Fruit fly (Drosophila melanogaster) whole organism, pupa: ENCODE results near the gene Rpn7.

Experiments
- CG10348 ChIP-seq: fragments of 200-800 bp; sonication (Bioruptor generic); IDR thresholded peaks from 2 replicates; pipeline ENCODE4 v1.3.6; 2022; ENCODE audit warnings: missing biosample characterization, missing genetic modification characterization
- CG12605 ChIP-seq: fragments of 200-800 bp; sonication (Bioruptor generic); IDR thresholded peaks from 2 replicates; pipeline ENCODE4 v1.3.6; 2022; ENCODE audit warnings: missing biosample characterization, missing genetic modification characterization
- CG13204 ChIP-seq: fragments of 200-800 bp; sonication (Bioruptor generic); optimal IDR thresholded peaks from 2 replicates; lab custom pipeline; 2018; ENCODE audit warnings: missing biosample characterization, mild to moderate bottlenecking, missing genetic modification characterization, moderate library complexity
- CG14655 ChIP-seq: fragments of 200-800 bp; sonication (Bioruptor generic); optimal IDR thresholded peaks from 3 replicates; lab custom pipeline; 2017; ENCODE audit warnings: mild to moderate bottlenecking, missing biosample characterization, missing genetic modification reagents, missing genetic modification characterization
- CG15710 ChIP-seq: fragments of 200-800 bp; sonication (Bioruptor generic); optimal IDR thresholded peaks from 2 replicates; lab custom pipeline; 2018; ENCODE audit warnings: missing biosample characterization, mild to moderate bottlenecking, missing genetic modification characterization, moderate library complexity
- CG17806 ChIP-seq: fragments of 200-800 bp; sonication (Bioruptor generic); optimal IDR thresholded peaks from 2 replicates; lab custom pipeline; 2018; ENCODE audit warnings: missing biosample characterization, mild to moderate bottlenecking, missing genetic modification characterization, moderate library complexity
- CG32121 ChIP-seq: fragments of 200-800 bp; sonication (Bioruptor generic); IDR thresholded peaks from 2 replicates; pipeline ENCODE4 v1.3.6; 2022; ENCODE audit warnings: missing biosample characterization, missing genetic modification characterization
- CG34367 ChIP-seq: fragments of 200-800 bp; sonication (Bioruptor generic); optimal IDR thresholded peaks from 2 replicates; lab custom pipeline; 2018; ENCODE audit warnings: missing biosample characterization, mild to moderate bottlenecking, missing genetic modification characterization
- CG4496 ChIP-seq: fragments of 200-800 bp; sonication (Bioruptor generic); IDR thresholded peaks from 3 replicates; pipeline ENCODE4 v1.3.6; 2022; ENCODE audit warnings: missing biosample characterization, missing genetic modification characterization
- CG8159 ChIP-seq: fragments of 200-800 bp; sonication (Bioruptor generic); optimal IDR thresholded peaks from 3 replicates; lab custom pipeline; 2018; ENCODE audit warnings: missing biosample characterization, mild to moderate bottlenecking, missing genetic modification characterization, moderate library complexity
- CG8301 ChIP-seq: fragments of 200-800 bp; sonication (Bioruptor generic); optimal IDR thresholded peaks from 2 replicates; lab custom pipeline; 2018; ENCODE audit warnings: missing biosample characterization, mild to moderate bottlenecking, missing genetic modification characterization
- CG9948 ChIP-seq: fragments of 200-800 bp; sonication (Bioruptor generic); optimal IDR thresholded peaks from 2 replicates; lab custom pipeline; 2018; ENCODE audit warnings: missing biosample characterization, mild to moderate bottlenecking, missing genetic modification characterization, moderate library complexity
- D1 ChIP-seq: fragments of 200-800 bp; sonication (Bioruptor generic); optimal IDR thresholded peaks from 2 replicates; lab custom pipeline; 2018; ENCODE audit warnings: missing biosample characterization, mild to moderate bottlenecking, missing genetic modification characterization, moderate library complexity
- EcR ChIP-seq: fragments of 200-800 bp; sonication (Bioruptor generic); optimal IDR thresholded peaks from 3 replicates; lab custom pipeline; 2019; ENCODE audit warnings: missing biosample characterization, missing genetic modification characterization, mild to moderate bottlenecking, moderate library complexity, missing genetic modification reagents
- Ets98B ChIP-seq: fragments of 200-800 bp; sonication (Bioruptor generic); IDR thresholded peaks from 2 replicates; pipeline ENCODE4 v1.3.6; 2022; ENCODE audit warnings: missing biosample characterization, missing genetic modification characterization
- Pif1A ChIP-seq: fragments of 200-800 bp; sonication (Bioruptor generic); optimal IDR thresholded peaks from 3 replicates; lab custom pipeline; 2016; ENCODE audit warnings: missing biosample characterization, missing genetic modification characterization
- Pif1B ChIP-seq: fragments of 200-800 bp; sonication (Bioruptor generic); optimal IDR thresholded peaks from 3 replicates; lab custom pipeline; 2016; ENCODE audit warnings: missing biosample characterization, missing genetic modification characterization
- Snoo ChIP-seq: fragments of 200-800 bp; sonication (Bioruptor generic); optimal IDR thresholded peaks from 3 replicates; lab custom pipeline; 2017; ENCODE audit warnings: missing biosample characterization, mild to moderate bottlenecking, missing genetic modification characterization, inconsistent platforms
- fd96Ca ChIP-seq: fragments of 200-800 bp; sonication (Bioruptor generic); IDR thresholded peaks from 3 replicates; pipeline ENCODE4 v1.3.6; 2022; ENCODE audit warnings: missing biosample characterization, missing genetic modification characterization
- gl ChIP-seq: fragments of 200-800 bp; sonication (Bioruptor generic); optimal IDR thresholded peaks from 2 replicates; lab custom pipeline; 2018; ENCODE audit warnings: missing biosample characterization, mild to moderate bottlenecking, missing genetic modification characterization
- rn ChIP-seq: fragments of 200-800 bp; sonication (Bioruptor generic); IDR thresholded peaks from 2 replicates; pipeline ENCODE4 v1.3.6; 2022; ENCODE audit warnings: missing biosample characterization, missing genetic modification characterization

The Rpn7 gene

dm6 chr3R:22467939-22468571, 6.2 kb upstream of the Rpn7 start, which contains the start of the genes CG5377 and Nrx-1:
TSS of gene CG5377 (minus strand) at chr3R:22468157.
TSS of gene Nrx-1 (plus strand) at chr3R:22468512.
- TF ChIP-seq gl (no peak), rn (GFP tag; lab: Robert Waterston, UW) (no peak), CG17806 (tag; lab: Kevin White, UChicago) (no peak), fd96Ca (GFP tag; lab: Robert Waterston, UW) (no peak), Pif1B (GFP tag; lab: Kevin White, UChicago) (no peak), CG9948 (tag; lab: Kevin White, UChicago) (no peak), Pif1A (GFP tag; lab: Kevin White, UChicago) (no peak), CG15710 (tag; lab: Kevin White, UChicago) (no peak), Ets98B (no peak), Snoo (no peak), CG8159 (no peak), CG12605 (GFP tag; lab: Robert Waterston, UW) (no peak)
- TF ChIP-seq, all 21 proteins: peak for 0

DNA sequence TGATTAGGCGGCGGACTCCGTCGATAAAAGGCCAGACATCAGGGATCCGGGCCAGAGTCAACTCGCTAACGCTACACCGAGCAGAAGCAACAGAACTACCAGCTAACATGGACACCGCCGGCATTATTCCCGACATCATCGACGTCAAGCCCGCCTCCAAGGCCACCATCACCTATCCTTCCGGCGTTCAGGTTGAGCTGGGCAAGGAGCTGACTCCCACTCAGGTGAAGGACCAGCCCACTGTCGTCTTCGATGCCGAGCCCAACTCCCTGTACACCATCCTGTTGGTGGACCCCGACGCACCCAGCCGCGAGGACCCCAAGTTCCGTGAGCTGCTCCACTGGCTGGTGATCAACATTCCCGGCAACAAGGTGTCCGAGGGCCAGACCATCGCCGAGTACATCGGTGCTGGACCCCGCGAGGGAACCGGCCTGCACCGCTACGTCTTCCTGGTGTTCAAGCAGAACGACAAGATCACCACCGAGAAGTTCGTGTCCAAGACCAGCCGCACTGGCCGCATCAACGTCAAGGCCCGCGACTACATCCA, 4.2 kb upstream of the Rpn7 start, which contains the start of gene Pebp1:
TSS of gene Pebp1 (plus strand) at position 51 of the 547 bp plus-strand sequence.
- no peak for TF ChIP-seq CG13204 (GFP tag; lab: Kevin White, UChicago)
- no peak for TF ChIP-seq CG9948 (tag; lab: Kevin White, UChicago)
- TF ChIP-seq Ets98B, result no peak
- TF ChIP-seq D1, result no peak

DNA sequence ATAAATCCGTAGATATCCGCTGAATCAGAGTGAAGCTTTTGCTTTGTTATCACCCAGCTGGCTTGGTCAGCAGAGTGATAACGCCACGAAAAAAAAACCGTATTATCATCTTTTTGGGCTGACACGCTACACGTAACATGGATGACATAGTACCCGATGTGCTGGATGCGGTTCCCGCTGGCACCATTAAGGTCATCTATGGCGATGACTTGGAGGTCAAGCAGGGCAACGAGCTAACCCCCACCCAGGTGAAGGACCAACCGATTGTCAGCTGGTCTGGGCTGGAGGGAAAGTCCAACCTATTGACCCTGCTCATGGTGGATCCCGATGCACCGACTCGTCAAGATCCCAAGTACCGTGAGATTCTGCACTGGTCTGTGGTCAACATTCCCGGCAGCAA, 3.3 kb upstream of the Rpn7 start:
- TF ChIP-seq CG8159 (no peak), fd96Ca (GFP tag; lab: Robert Waterston, UW) (no peak), CG17806 (tag; lab: Kevin White, UChicago) (no peak), CG9948 (tag; lab: Kevin White, UChicago) (no peak), CG8301 (tag; lab: Kevin White, UChicago) (no peak), Pif1A (GFP tag; lab: Kevin White, UChicago) (no peak), Snoo (no peak), CG14655 (GFP tag; lab: Kevin White, UChicago) (no peak), CG34367 (tag; lab: Kevin White, UChicago) (no peak), CG4496 (GFP tag; lab: Robert Waterston, UW) (no peak), Pif1B (GFP tag; lab: Kevin White, UChicago) (no peak), Ets98B (no peak), CG32121 (GFP tag; lab: Robert Waterston, UW) (no peak), D1 (no peak), CG10348 (GFP tag; lab: Robert Waterston, UW) (no peak)

dm6 chr3R:22464611-22465113, 2.8 kb upstream of the Rpn7 start, which contains the start of gene CG7054:
TSS of gene CG7054 (plus strand) at chr3R:22464985.
- TF ChIP-seq Ets98B (peak; percentile 9; the same call in 1 of the 2 replicates), CG4496 (GFP tag; lab: Robert Waterston, UW) (0 out of 3 replicates have a peak, but pooled peaks have one; percentile 16), rn (GFP tag; lab: Robert Waterston, UW) (no peak), CG13204 (GFP tag; lab: Kevin White, UChicago) (no peak), D1 (no peak), CG17806 (tag; lab: Kevin White, UChicago) (no peak), CG10348 (GFP tag; lab: Robert Waterston, UW) (no peak), Pif1A (GFP tag; lab: Kevin White, UChicago) (no peak), CG9948 (tag; lab: Kevin White, UChicago) (no peak), CG32121 (GFP tag; lab: Robert Waterston, UW) (no peak), Snoo (no peak), CG15710 (tag; lab: Kevin White, UChicago) (no peak), CG34367 (tag; lab: Kevin White, UChicago) (no peak), CG12605 (GFP tag; lab: Robert Waterston, UW) (no peak)

dm6 chr3R:22456007-22456406, 5.8 kb downstream of the Rpn7 start:
- TF ChIP-seq EcR (GFP tag; lab: Kevin White, UChicago), result no peak

DNA sequence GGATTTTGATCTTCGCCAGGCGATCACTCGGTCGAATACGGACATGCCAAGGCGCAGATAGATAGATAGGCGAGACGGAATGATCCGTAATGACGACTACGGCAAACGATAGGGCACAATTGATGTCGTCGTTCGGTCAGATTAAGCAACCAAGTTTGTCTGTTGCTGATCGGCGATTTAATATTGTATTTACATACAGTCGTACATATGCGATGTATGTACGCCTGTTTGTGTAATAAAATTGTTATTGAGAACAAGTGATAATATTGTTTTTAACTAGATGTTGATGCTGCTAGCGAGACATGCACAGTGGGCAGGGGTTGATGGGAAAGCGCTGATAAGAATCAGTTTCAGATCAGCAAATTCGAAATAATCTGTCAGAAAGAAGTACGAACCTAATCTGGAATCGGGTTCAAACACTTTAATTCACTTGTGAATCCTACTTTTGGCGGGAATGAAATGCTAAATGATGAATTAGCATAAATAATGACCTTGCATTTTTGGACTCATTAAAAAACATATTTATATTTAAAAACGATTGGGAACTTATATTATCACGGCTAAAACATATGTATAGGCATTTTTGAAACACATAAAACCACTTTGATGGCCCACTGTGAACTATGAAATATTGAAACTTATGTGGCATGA, 6.4 kb downstream of the Rpn7 start:
- TF ChIP-seq CG8159 (peak; percentile 71), CG34367 (tag; lab: Kevin White, UChicago) (peak; percentile 16), CG14655 (GFP tag; lab: Kevin White, UChicago) (no peak), rn (GFP tag; lab: Robert Waterston, UW) (no peak), EcR (GFP tag; lab: Kevin White, UChicago) (no peak), CG17806 (tag; lab: Kevin White, UChicago) (peak; percentile 14), Pif1B (GFP tag; lab: Kevin White, UChicago) (peak; percentile 17), CG9948 (tag; lab: Kevin White, UChicago) (peak; percentile 50), CG4496 (GFP tag; lab: Robert Waterston, UW) (no peak), CG15710 (tag; lab: Kevin White, UChicago) (peak; percentile 39), fd96Ca (GFP tag; lab: Robert Waterston, UW) (0 out of 3 replicates have a peak, but pooled peaks have one; percentile 16), CG8301 (tag; lab: Kevin White, UChicago) (peak; percentile 41), Pif1A (GFP tag; lab: Kevin White, UChicago) (no peak)
- TF ChIP-seq, all 21 proteins: peak for 8
